Fruit fly (Drosophila melanogaster) whole organism, embryonic: ENCODE measurements around the gene Hip14.
A peak's percentile ranks its signal among the peaks of the same experiment; 100 is the strongest.

Experiments used
- CG15011 ChIP-seq: fragments of 200-800 bp; sonication (Bioruptor generic); optimal IDR thresholded peaks from 3 replicates; lab custom pipeline; 2018; ENCODE audit warnings: missing biosample characterization, mild to moderate bottlenecking, missing genetic modification characterization
- CG17568 ChIP-seq: fragments of 200-800 bp; sonication (Bioruptor generic); optimal IDR thresholded peaks from 2 replicates; lab custom pipeline; 2018; ENCODE audit warnings: missing biosample characterization, mild to moderate bottlenecking, missing genetic modification characterization, moderate library complexity
- CG4707 ChIP-seq: fragments of 200-800 bp; sonication (Bioruptor generic); optimal IDR thresholded peaks from 2 replicates; lab custom pipeline; 2018; ENCODE audit warnings: missing biosample characterization, mild to moderate bottlenecking, missing genetic modification characterization, moderate library complexity
- ewg ChIP-seq: fragments of 200-800 bp; sonication (Bioruptor generic); optimal IDR thresholded peaks from 3 replicates; lab custom pipeline; 2017; ENCODE audit warnings: mild to moderate bottlenecking, missing biosample characterization, missing genetic modification reagents, missing genetic modification characterization
- otp ChIP-seq: fragments of 200-800 bp; sonication (Bioruptor generic); IDR thresholded peaks from 3 replicates; pipeline ENCODE4, ENCODE4 v1.3.6; 2022; ENCODE audit warnings: missing biosample characterization, missing genetic modification characterization

DNA sequence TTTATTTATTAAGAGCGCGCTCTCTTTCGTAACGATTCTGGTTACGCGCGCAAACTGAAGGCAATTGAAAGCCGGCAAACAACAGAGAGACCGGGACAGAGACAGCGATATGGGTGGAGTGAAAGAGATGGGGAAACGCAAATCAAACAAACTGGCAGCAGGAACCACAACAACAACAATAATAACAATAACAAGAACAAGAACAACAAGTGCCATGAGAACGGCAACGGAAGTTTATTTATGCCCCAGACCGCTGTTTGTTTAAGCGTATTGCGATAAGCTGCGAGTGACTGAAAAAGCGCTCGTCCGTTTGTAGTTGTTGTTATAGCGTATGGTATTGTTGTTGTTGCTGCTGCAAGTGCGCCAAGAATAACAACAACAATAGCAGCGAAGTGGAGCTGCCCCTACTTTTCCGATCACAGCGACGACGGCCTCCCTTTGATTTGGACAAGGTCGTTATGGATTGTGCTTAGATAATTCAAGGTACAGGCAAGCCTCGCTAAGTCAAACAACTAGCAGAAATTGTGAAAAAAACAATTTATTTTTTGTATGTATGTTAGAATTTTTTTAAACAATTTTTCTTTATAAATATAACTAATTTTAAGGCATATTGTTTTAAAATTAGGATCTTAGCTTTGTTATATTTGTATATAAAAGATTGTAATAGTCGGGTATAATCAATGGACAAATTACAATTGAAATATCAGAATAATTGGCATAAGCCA is 38.2 kb downstream of the Hip14 start:
- TF ChIP-seq CG17568 (GFP tag; lab: Kevin White, UChicago) = peak; percentile 77
- peak; percentile 80; the same call in 1 of the 3 replicates for TF ChIP-seq otp (GFP tag; lab: Robert Waterston, UW)
- peak; percentile 50 for TF ChIP-seq ewg (GFP tag; lab: Kevin White, UChicago)
- TF ChIP-seq CG15011 = peak; percentile 68
- TF ChIP-seq CG4707 (GFP tag; lab: Kevin White, UChicago) = peak; percentile 42
